Worm (Caenorhabditis elegans) whole organism, L4 larva: ENCODE measurements around the gene srh-271.

Experiments used
- Y105C5A.15 ChIP-seq: fragments of 200-800 bp; sonication (Bioruptor generic); IDR thresholded peaks from 2 replicates; pipeline ENCODE4 v1.3.6; 2022; ENCODE audit warnings: missing genetic modification characterization, missing compliant biosample characterization
- lin-13 ChIP-seq: fragments of 150-350 bp; optimal IDR thresholded peaks from 2 replicates; lab custom pipeline; 2014; ENCODE audit warnings: missing biosample characterization, missing genetic modification reagents, missing genetic modification characterization
- lin-15B ChIP-seq: fragments of 150-350 bp; sonication (generic microtip); optimal IDR thresholded peaks from 3 replicates; lab custom pipeline; 2014; ENCODE audit warnings: missing biosample characterization, missing genetic modification characterization
- nhr-11 ChIP-seq: fragments of 150-350 bp; optimal IDR thresholded peaks from 2 replicates; lab custom pipeline; 2014; ENCODE audit warnings: missing biosample characterization, missing genetic modification characterization
- pha-4 ChIP-seq, 2 experiments: fragments of 150-350 bp in 1 of 2; fragments of 200-800 bp in 1 of 2; sonication (Bioruptor generic) in 1 of 2; IDR thresholded peaks in 1 of 2; optimal IDR thresholded peaks in 1 of 2; 2 replicates each; pipeline versions ENCODE4 v1.3.6 to Lab custom; 2014 to 2022; ENCODE audit warnings: missing genetic modification characterization in 2 of 2, missing genetic modification reagents in 2 of 2, missing biosample characterization in 1 of 2, missing compliant biosample characterization in 1 of 2
- snpc-4 ChIP-seq: fragments of 150-350 bp; optimal IDR thresholded peaks from 2 replicates; lab custom pipeline; 2014; ENCODE audit warnings: missing biosample characterization, missing genetic modification characterization
- unc-62 ChIP-seq, 3 experiments: fragments of 150-350 bp in 1 of 3; sonication (generic microtip); optimal IDR thresholded peaks in 2 of 3; peaks in 1 of 3; 1 replicate in 1 of 3; 2 replicates in 2 of 3; lab custom pipeline; 2014 to 2017; ENCODE audit warnings: missing biosample characterization in 3 of 3, missing genetic modification characterization in 3 of 3, missing genetic modification reagents in 3 of 3, missing genotype in 1 of 3
- ztf-11 ChIP-seq: fragments of 150-350 bp; optimal IDR thresholded peaks from 2 replicates; lab custom pipeline; 2014; ENCODE audit warnings: missing biosample characterization, missing genetic modification characterization

DNA sequence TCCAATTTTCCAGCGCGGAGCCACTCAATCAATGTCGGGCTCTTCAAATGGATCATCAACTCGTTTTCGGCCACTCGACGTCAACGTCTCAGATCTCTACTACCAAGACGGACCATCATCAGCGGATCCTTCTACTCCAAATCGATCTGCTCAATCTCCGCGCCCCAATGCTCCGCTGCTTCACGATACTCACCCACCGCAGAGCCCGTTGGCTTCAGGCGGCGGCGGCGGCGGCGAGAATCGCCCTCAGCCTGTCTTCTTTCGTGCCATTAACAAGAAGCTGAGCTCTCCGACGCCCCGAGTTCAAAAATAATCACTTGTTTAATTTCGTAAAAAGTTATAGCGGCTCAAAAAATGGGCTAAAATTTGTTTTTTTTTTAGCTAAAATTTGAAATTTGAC, 24.3 kb upstream of the srh-271 start:
- TF ChIP-seq unc-62 (GFP tag; optimal IDR thresholded peaks at IDR 0.05 in 1 of 2; lab: Kevin White, UChicago) (no peak), unc-62 (tag; optimal IDR thresholded peaks at IDR 0.05; lab: Kevin White, UChicago) (no peak), nhr-11 (tag; lab: Kevin White, UChicago) (no peak), lin-13 (GFP tag; lab: Kevin White, UChicago) (no peak), lin-15B (tag; lab: Kevin White, UChicago) (no peak), Y105C5A.15 (GFP tag; lab: Robert Waterston, UW) (no peak), pha-4 (GFP tag; IDR thresholded peaks at IDR 0.05; lab: Robert Waterston, UW) (no peak), pha-4 (tag; optimal IDR thresholded peaks at IDR 0.05; lab: Kevin White, UChicago) (no peak), snpc-4 (tag; lab: Kevin White, UChicago) (no peak), ztf-11 (no peak)
